Worm (Caenorhabditis elegans): ENCODE measurements around the gene srh-201.

srh-201 gene

DNA sequence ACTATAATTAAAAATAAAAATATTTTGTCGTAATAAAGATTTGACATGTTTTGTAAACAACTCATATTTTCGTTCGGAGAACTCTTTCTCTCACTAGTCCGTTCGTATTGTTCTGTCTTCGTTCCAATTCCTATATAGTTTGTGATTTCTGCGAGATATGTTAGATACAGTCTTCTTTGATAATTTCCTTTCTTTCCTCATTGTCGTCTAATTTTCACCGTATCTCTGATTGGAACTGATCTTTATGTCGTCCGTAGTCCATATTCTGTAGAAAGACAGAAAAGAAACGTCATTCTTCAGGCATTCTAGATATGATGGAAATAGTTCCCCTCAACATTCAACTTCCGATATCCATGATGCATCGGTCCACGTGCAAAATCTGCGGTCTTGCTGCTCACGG lies 31.2 kb upstream of the srh-201 start, which contains the start of gene nhr-30:
Gene nhr-30, plus strand, starts transcription at position 301 of the 400 bp plus-strand sequence.
- TF ChIP-seq unc-39 (tag; optimal IDR thresholded peaks at IDR 0.05) (no peak), nhr-21 (tag; optimal IDR thresholded peaks at IDR 0.05) (no peak), mbf-1 (tag; optimal IDR thresholded peaks at IDR 0.05) (no peak), elt-3 (tag; optimal IDR thresholded peaks at IDR 0.05) (no peak), elt-1 (tag; optimal IDR thresholded peaks at IDR 0.05) (no peak), gmeb-1 (tag; optimal IDR thresholded peaks at IDR 0.05) (no peak), egl-27 (tag; optimal IDR thresholded peaks at IDR 0.05) (no peak), mab-5 (tag; optimal IDR thresholded peaks at IDR 0.05) (no peak), alr-1 (tag; optimal IDR thresholded peaks at IDR 0.05) (no peak), nhr-129 (tag; optimal IDR thresholded peaks at IDR 0.05) (no peak), fos-1 (tag; optimal IDR thresholded peaks at IDR 0.05) (no peak), nhr-11 (tag; optimal IDR thresholded peaks at IDR 0.05) (no peak), ZK546.5 (tag; optimal IDR thresholded peaks at IDR 0.05) (no peak), nhr-25 (tag; optimal IDR thresholded peaks at IDR 0.05) (no peak), nhr-10 (tag; optimal IDR thresholded peaks at IDR 0.05) (no peak), Y55F3AM.14 (GFP tag; optimal IDR thresholded peaks at IDR 0.05) (no peak), sem-4 (tag; optimal IDR thresholded peaks at IDR 0.05) (no peak), nhr-12 (tag; optimal IDR thresholded peaks at IDR 0.05) (no peak), nhr-77 (tag; optimal IDR thresholded peaks at IDR 0.05) (no peak), unc-55 (GFP tag; optimal IDR thresholded peaks at IDR 0.05) (no peak)

DNA sequence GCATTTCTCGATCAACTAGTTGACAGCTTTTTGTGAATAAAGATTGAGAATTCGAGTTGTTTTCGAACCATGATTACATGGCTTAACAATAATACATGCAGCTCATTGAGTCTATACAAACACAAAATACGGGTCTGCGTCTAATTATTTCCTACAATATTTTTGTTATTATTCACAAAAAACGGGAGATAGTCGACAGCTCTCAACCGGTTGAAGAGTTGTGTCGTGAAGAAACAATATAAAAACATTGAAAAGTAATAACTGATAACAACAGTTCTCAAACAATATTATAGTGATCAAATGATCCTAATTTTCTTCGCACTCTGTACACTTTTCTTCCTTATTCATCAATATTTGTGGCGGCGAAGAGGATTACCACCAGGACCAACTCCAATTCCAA lies 27.4 kb upstream of the srh-201 start, which contains the start of gene cyp-33B1:
Gene cyp-33B1, plus strand, starts transcription at position 301 of the 400 bp plus-strand sequence.
- no peak for TF ChIP-seq nhr-77 (tag; optimal IDR thresholded peaks at IDR 0.05)
- no peak for TF ChIP-seq mab-5 (tag; optimal IDR thresholded peaks at IDR 0.05)
- no peak for TF ChIP-seq nhr-6 (tag; optimal IDR thresholded peaks at IDR 0.05)
- no peak for TF ChIP-seq crh-2 (tag; optimal IDR thresholded peaks at IDR 0.05)
- no peak for TF ChIP-seq ZK546.5 (tag; optimal IDR thresholded peaks at IDR 0.05)
- no peak for TF ChIP-seq mbf-1 (tag; optimal IDR thresholded peaks at IDR 0.05)
- no peak for TF ChIP-seq nhr-12 (tag; optimal IDR thresholded peaks at IDR 0.05)
- no peak for TF ChIP-seq unc-55 (GFP tag; optimal IDR thresholded peaks at IDR 0.05)
- TF ChIP-seq fos-1 (tag; optimal IDR thresholded peaks at IDR 0.05), result no peak
- no peak for TF ChIP-seq unc-39 (tag; optimal IDR thresholded peaks at IDR 0.05)
- no peak for TF ChIP-seq zag-1 (tag; optimal IDR thresholded peaks at IDR 0.05)

DNA sequence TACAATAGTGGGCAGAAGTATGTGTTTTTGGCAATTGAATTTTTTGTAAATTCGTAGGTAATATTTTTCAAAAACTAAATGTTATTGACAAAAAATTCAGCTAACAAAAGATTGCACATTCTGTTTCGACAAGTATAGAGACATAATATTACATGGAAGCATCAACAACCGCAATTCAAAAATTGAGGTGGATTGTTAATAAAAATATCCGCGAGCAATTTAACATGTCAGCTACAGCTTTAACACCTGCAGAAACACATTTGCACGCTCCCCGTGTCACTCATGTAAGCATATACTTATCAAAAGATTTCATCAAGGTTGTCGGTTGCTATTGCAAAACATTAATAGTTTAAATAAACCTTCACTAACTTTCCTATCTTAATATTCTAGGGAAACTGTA lies 22.0 kb upstream of the srh-201 start, which contains the start of gene srsx-34:
Gene srsx-34, plus strand, starts transcription at position 301 of the 400 bp plus-strand sequence.
- TF ChIP-seq elt-1 (tag; optimal IDR thresholded peaks at IDR 0.05) (no peak), lsy-2 (tag; optimal IDR thresholded peaks at IDR 0.05) (no peak), ztf-1 (GFP tag; conservative IDR thresholded peaks at IDR 0.05) (no peak), sma-9 (GFP tag; optimal IDR thresholded peaks at IDR 0.05) (no peak), sma-9 (tag; optimal IDR thresholded peaks at IDR 0.05) (no peak), nhr-10 (tag; optimal IDR thresholded peaks at IDR 0.05) (no peak), lin-39 (tag; optimal IDR thresholded peaks at IDR 0.05) (no peak), ceh-82 (tag; optimal IDR thresholded peaks at IDR 0.05) (no peak), blmp-1 (tag; optimal IDR thresholded peaks at IDR 0.05; ENCODE audit: insufficient read depth) (no peak), ZK546.5 (tag; optimal IDR thresholded peaks at IDR 0.05) (no peak), mbf-1 (tag; optimal IDR thresholded peaks at IDR 0.05) (no peak), lin-11 (tag; optimal IDR thresholded peaks at IDR 0.05) (no peak), ztf-11 (tag; optimal IDR thresholded peaks at IDR 0.05) (no peak), sma-3 (GFP tag; optimal IDR thresholded peaks at IDR 0.05) (no peak), nhr-11 (tag; optimal IDR thresholded peaks at IDR 0.05) (no peak), nhr-6 (tag; optimal IDR thresholded peaks at IDR 0.05) (no peak), nhr-129 (tag; optimal IDR thresholded peaks at IDR 0.05) (no peak), elt-3 (tag; optimal IDR thresholded peaks at IDR 0.05) (no peak), lin-13 (GFP tag; optimal IDR thresholded peaks at IDR 0.05) (no peak), alr-1 (tag; optimal IDR thresholded peaks at IDR 0.05) (no peak)

DNA sequence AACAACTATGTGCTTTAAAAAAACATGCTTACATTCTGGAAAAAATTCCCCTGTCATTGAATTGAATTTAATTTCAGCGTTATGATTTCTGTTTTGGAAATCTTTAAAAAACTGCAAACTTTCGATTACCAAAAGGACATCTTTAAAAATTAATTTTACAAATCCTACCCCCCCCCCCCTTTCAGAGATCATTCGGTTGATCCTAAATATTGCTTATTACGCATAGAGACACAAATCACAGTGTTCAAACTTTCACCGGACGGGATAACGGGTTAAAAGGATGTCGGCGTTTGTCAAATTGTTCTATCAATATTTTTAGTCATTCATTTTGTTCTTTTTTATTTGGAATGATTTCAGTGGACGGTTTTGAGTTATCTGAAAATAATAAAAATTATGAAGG lies 19.6 kb upstream of the srh-201 start, which contains the start of gene C25E10.4:
Gene C25E10.4, plus strand, starts transcription at position 301 of the 400 bp plus-strand sequence.
- no peak for TF ChIP-seq nhr-12 (tag; optimal IDR thresholded peaks at IDR 0.05)
- TF ChIP-seq Y55F3AM.14 (GFP tag; optimal IDR thresholded peaks at IDR 0.05), result no peak
- no peak for TF ChIP-seq blmp-1 (tag; optimal IDR thresholded peaks at IDR 0.05; ENCODE audit: insufficient read depth)
- no peak for TF ChIP-seq nhr-23 (tag; optimal IDR thresholded peaks at IDR 0.05)
- TF ChIP-seq dmd-4 (tag; optimal IDR thresholded peaks at IDR 0.05), result no peak
- no peak for TF ChIP-seq nhr-25 (tag; optimal IDR thresholded peaks at IDR 0.05)
- no peak for TF ChIP-seq unc-55 (GFP tag; optimal IDR thresholded peaks at IDR 0.05)
- TF ChIP-seq elt-1 (tag; optimal IDR thresholded peaks at IDR 0.05), result no peak
